Fruit fly (Drosophila melanogaster) whole organism, embryonic: ENCODE results near the gene Swip-1.

Experiments used
- BEAF-32 ChIP-seq: fragments of 200-800 bp; sonication (Bioruptor generic); optimal IDR thresholded peaks from 3 replicates; lab custom pipeline; 2017; ENCODE audit warnings: missing biosample characterization, missing genetic modification characterization, mild to moderate bottlenecking, moderate library complexity, missing genetic modification reagents
- Blimp-1 ChIP-seq: fragments of 200-800 bp; sonication (Bioruptor generic); optimal IDR thresholded peaks from 3 replicates; lab custom pipeline; 2018; ENCODE audit warnings: missing biosample characterization, missing genetic modification characterization, mild to moderate bottlenecking, moderate library complexity, missing genetic modification reagents
- CG10431 ChIP-seq: fragments of 200-800 bp; sonication (Bioruptor generic); optimal IDR thresholded peaks from 3 replicates; lab custom pipeline; 2018; ENCODE audit warnings: missing biosample characterization, mild to moderate bottlenecking, missing genetic modification characterization
- CG10654 ChIP-seq: fragments of 200-800 bp; sonication (Bioruptor generic); optimal IDR thresholded peaks from 2 replicates; lab custom pipeline; 2016; ENCODE audit warnings: missing biosample characterization, missing genetic modification characterization
- CG11695 ChIP-seq: fragments of 200-800 bp; sonication (Bioruptor generic); IDR thresholded peaks from 3 replicates; pipeline ENCODE4 v1.3.6; 2022; ENCODE audit warnings: missing biosample characterization, missing genetic modification characterization
- CG12391 ChIP-seq: fragments of 200-800 bp; sonication (Bioruptor generic); optimal IDR thresholded peaks from 3 replicates; lab custom pipeline; 2018; ENCODE audit warnings: missing biosample characterization, mild to moderate bottlenecking, missing genetic modification characterization, moderate library complexity
- CG14710 ChIP-seq: fragments of 200-800 bp; sonication (Bioruptor generic); optimal IDR thresholded peaks from 3 replicates; lab custom pipeline; 2019; ENCODE audit warnings: missing biosample characterization, mild to moderate bottlenecking, missing genetic modification characterization, moderate library complexity
- CG15269 ChIP-seq: fragments of 200-800 bp; sonication (Bioruptor generic); optimal IDR thresholded peaks from 2 replicates; lab custom pipeline; 2018; ENCODE audit warnings: missing biosample characterization, mild to moderate bottlenecking, missing genetic modification characterization, moderate library complexity
- CG16815 ChIP-seq: fragments of 200-800 bp; sonication (Bioruptor generic); optimal IDR thresholded peaks from 3 replicates; lab custom pipeline; 2017; ENCODE audit warnings: missing biosample characterization, mild to moderate bottlenecking, missing genetic modification characterization
- CG18262 ChIP-seq: fragments of 200-800 bp; optimal IDR thresholded peaks from 3 replicates; lab custom pipeline; 2019; ENCODE audit warnings: missing biosample characterization, mild to moderate bottlenecking, missing genetic modification characterization, moderate library complexity
- CG30020 ChIP-seq: fragments of 200-800 bp; optimal IDR thresholded peaks from 2 replicates; lab custom pipeline; 2019; ENCODE audit warnings: missing biosample characterization, mild to moderate bottlenecking, missing genetic modification characterization, moderate library complexity
- CG31365 ChIP-seq: fragments of 200-800 bp; sonication (Bioruptor generic); optimal IDR thresholded peaks from 2 replicates; lab custom pipeline; 2018; ENCODE audit warnings: missing biosample characterization, mild to moderate bottlenecking, missing genetic modification characterization
- CG31441 ChIP-seq: fragments of 200-800 bp; sonication (Bioruptor generic); IDR thresholded peaks from 2 replicates; pipeline ENCODE4 v1.3.6; 2022; ENCODE audit warnings: missing biosample characterization, missing genetic modification characterization
- CG32772 ChIP-seq: fragments of 200-800 bp; sonication (Bioruptor generic); IDR thresholded peaks from 2 replicates; pipeline ENCODE4 v1.3.6; 2022; ENCODE audit warnings: missing biosample characterization, missing genetic modification characterization
- CG4282 ChIP-seq: fragments of 200-800 bp; sonication (Bioruptor generic); optimal IDR thresholded peaks from 2 replicates; lab custom pipeline; 2016; ENCODE audit warnings: missing biosample characterization, missing genetic modification characterization
- CG5180 ChIP-seq: fragments of 200-800 bp; sonication (Bioruptor generic); optimal IDR thresholded peaks from 3 replicates; lab custom pipeline; 2017; ENCODE audit warnings: missing biosample characterization, missing genetic modification characterization, mild to moderate bottlenecking, moderate library complexity, missing genetic modification reagents
- CG7372 ChIP-seq: fragments of 200-800 bp; sonication (Bioruptor generic); IDR thresholded peaks from 2 replicates; pipeline ENCODE4 v1.3.6; 2022; ENCODE audit warnings: missing biosample characterization, missing genetic modification characterization
- CG7556 ChIP-seq: fragments of 200-800 bp; sonication (Bioruptor generic); optimal IDR thresholded peaks from 2 replicates; lab custom pipeline; 2017; ENCODE audit warnings: missing biosample characterization, mild to moderate bottlenecking, missing genetic modification characterization
- CG7839 ChIP-seq: fragments of 200-800 bp; sonication (Bioruptor generic); optimal IDR thresholded peaks from 3 replicates; lab custom pipeline; 2018; ENCODE audit warnings: missing biosample characterization, mild to moderate bottlenecking, missing genetic modification characterization, moderate library complexity
- Chrac-16 ChIP-seq: fragments of 200-800 bp; sonication (Bioruptor generic); optimal IDR thresholded peaks from 3 replicates; lab custom pipeline; 2016; ENCODE audit warnings: missing biosample characterization, missing genetic modification characterization
- CoRest ChIP-seq: fragments of 200-800 bp; sonication (Bioruptor generic); optimal IDR thresholded peaks from 3 replicates; lab custom pipeline; 2018; ENCODE audit warnings: missing biosample characterization, mild to moderate bottlenecking, missing genetic modification characterization, moderate library complexity
- Doc3 ChIP-seq: fragments of 200-800 bp; sonication (Bioruptor generic); IDR thresholded peaks from 3 replicates; pipeline ENCODE4 v1.3.6; 2022; ENCODE audit warnings: missing biosample characterization, missing genetic modification characterization; ENCODE audit not compliant: partially characterized antibody
- Ets97D ChIP-seq: fragments of 200-800 bp; sonication (Bioruptor generic); optimal IDR thresholded peaks from 3 replicates; lab custom pipeline; 2016; ENCODE audit warnings: missing biosample characterization, missing genetic modification characterization
- Fer3 ChIP-seq: fragments of 200-800 bp; sonication (Bioruptor generic); optimal IDR thresholded peaks from 2 replicates; lab custom pipeline; 2018; ENCODE audit warnings: missing biosample characterization, mild to moderate bottlenecking, missing genetic modification characterization, moderate library complexity
- GATAe ChIP-seq: fragments of 200-800 bp; sonication (Bioruptor generic); conservative IDR thresholded peaks from 2 replicates; pipeline ENCODE4 v1.3.6; 2022; ENCODE audit warnings: missing biosample characterization, missing genetic modification characterization
- Kr ChIP-seq: fragments of 200-800 bp; sonication (Bioruptor generic); optimal IDR thresholded peaks from 2 replicates; lab custom pipeline; 2017; ENCODE audit warnings: missing biosample characterization, mild to moderate bottlenecking, missing genetic modification characterization
- Max ChIP-seq: fragments of 200-800 bp; sonication (Bioruptor generic); optimal IDR thresholded peaks from 2 replicates; lab custom pipeline; 2016; ENCODE audit warnings: missing biosample characterization, mild to moderate bottlenecking, missing genetic modification characterization
- Oli ChIP-seq: fragments of 200-800 bp; sonication (Bioruptor generic); optimal IDR thresholded peaks from 2 replicates; lab custom pipeline; 2018; ENCODE audit warnings: missing biosample characterization, mild to moderate bottlenecking, missing genetic modification characterization, moderate library complexity
- Pdp1 ChIP-seq, 2 experiments: fragments of 200-800 bp; sonication (Bioruptor generic); optimal IDR thresholded peaks; 3 replicates each; lab custom pipeline; 2016; ENCODE audit warnings: missing biosample characterization in 2 of 2, missing genetic modification characterization in 2 of 2, mild to moderate bottlenecking in 1 of 2, moderate library complexity in 1 of 2
- Ptx1 ChIP-seq: fragments of 200-800 bp; sonication (Bioruptor generic); IDR thresholded peaks from 2 replicates; pipeline ENCODE4 v1.3.6; 2022; ENCODE audit warnings: missing biosample characterization, missing genetic modification characterization
- Xbp1 ChIP-seq: fragments of 200-800 bp; sonication (Bioruptor generic); optimal IDR thresholded peaks from 3 replicates; lab custom pipeline; 2016; ENCODE audit warnings: missing biosample characterization, mild to moderate bottlenecking, missing genetic modification characterization
- ash1 ChIP-seq: fragments of 200-800 bp; sonication (Bioruptor generic); optimal IDR thresholded peaks from 2 replicates; lab custom pipeline; 2018; ENCODE audit warnings: missing biosample characterization, mild to moderate bottlenecking, missing genetic modification characterization
- btn ChIP-seq: fragments of 200-800 bp; sonication (Bioruptor generic); optimal IDR thresholded peaks from 2 replicates; lab custom pipeline; 2016; ENCODE audit warnings: missing biosample characterization, missing genetic modification characterization
- cad ChIP-seq: fragments of >200 bp; optimal IDR thresholded peaks from 2 replicates; lab custom pipeline; 2017; ENCODE audit warnings: missing biosample characterization, missing genetic modification characterization
- cas ChIP-seq: fragments of 200-800 bp; sonication (Bioruptor generic); IDR thresholded peaks from 2 replicates; pipeline ENCODE4 v1.3.6; 2022; ENCODE audit warnings: missing biosample characterization, missing genetic modification characterization
- crol ChIP-seq: fragments of 200-800 bp; sonication (Bioruptor generic); IDR thresholded peaks from 2 replicates; pipeline ENCODE4 v1.3.6; 2022; ENCODE audit warnings: missing biosample characterization, missing genetic modification characterization
- gcm ChIP-seq: fragments of 200-800 bp; sonication (Bioruptor generic); optimal IDR thresholded peaks from 2 replicates; lab custom pipeline; 2019; ENCODE audit warnings: missing biosample characterization, mild to moderate bottlenecking, missing genetic modification characterization, moderate library complexity
- gro ChIP-seq: fragments of 200-800 bp; sonication (Bioruptor generic); optimal IDR thresholded peaks from 2 replicates; lab custom pipeline; 2016; ENCODE audit warnings: missing biosample characterization, missing genetic modification characterization
- pum ChIP-seq: fragments of 200-800 bp; sonication (Bioruptor generic); optimal IDR thresholded peaks from 2 replicates; lab custom pipeline; 2016; ENCODE audit warnings: missing biosample characterization, missing genetic modification characterization
- salm ChIP-seq: fragments of 200-800 bp; sonication (Bioruptor generic); optimal IDR thresholded peaks from 2 replicates; lab custom pipeline; 2018; ENCODE audit warnings: missing biosample characterization, mild to moderate bottlenecking, missing genetic modification characterization
- sim ChIP-seq: fragments of 200-800 bp; sonication (Bioruptor generic); IDR thresholded peaks from 2 replicates; pipeline ENCODE4 v1.3.6; 2022; ENCODE audit warnings: missing biosample characterization, missing genetic modification characterization
- so ChIP-seq: fragments of 200-800 bp; sonication (Bioruptor generic); IDR thresholded peaks from 3 replicates; pipeline ENCODE4 v1.3.6; 2022; ENCODE audit warnings: missing biosample characterization, missing genetic modification characterization
- sr ChIP-seq: fragments of 200-800 bp; sonication (Bioruptor generic); IDR thresholded peaks from 3 replicates; pipeline ENCODE4 v1.3.6; 2022; ENCODE audit warnings: missing biosample characterization, missing genetic modification characterization
- stwl ChIP-seq: fragments of 200-800 bp; sonication (Bioruptor generic); optimal IDR thresholded peaks from 3 replicates; lab custom pipeline; 2018; ENCODE audit warnings: missing biosample characterization, mild to moderate bottlenecking, missing genetic modification characterization, moderate library complexity
- tup ChIP-seq: fragments of 200-800 bp; sonication (Bioruptor generic); optimal IDR thresholded peaks from 2 replicates; lab custom pipeline; 2016; ENCODE audit warnings: missing biosample characterization, mild to moderate bottlenecking, missing genetic modification characterization, moderate library complexity
- tx ChIP-seq: fragments of 200-800 bp; sonication (Bioruptor generic); optimal IDR thresholded peaks from 2 replicates; lab custom pipeline; 2016; ENCODE audit warnings: missing biosample characterization, missing genetic modification characterization
- vnd ChIP-seq: fragments of 200-800 bp; sonication (Bioruptor generic); IDR thresholded peaks from 3 replicates; pipeline ENCODE4 v1.3.6; 2022; ENCODE audit warnings: missing biosample characterization, missing genetic modification characterization; ENCODE audit not compliant: partially characterized antibody
- wek ChIP-seq: fragments of 200-800 bp; sonication (Bioruptor generic); optimal IDR thresholded peaks from 3 replicates; lab custom pipeline; 2018; ENCODE audit warnings: missing biosample characterization, mild to moderate bottlenecking, missing genetic modification characterization, moderate library complexity
- z ChIP-seq: fragments of 200-800 bp; sonication (Bioruptor generic); IDR thresholded peaks from 3 replicates; pipeline ENCODE4 v1.3.6; 2022; ENCODE audit warnings: missing biosample characterization, missing genetic modification characterization

Swip-1 gene

DNA sequence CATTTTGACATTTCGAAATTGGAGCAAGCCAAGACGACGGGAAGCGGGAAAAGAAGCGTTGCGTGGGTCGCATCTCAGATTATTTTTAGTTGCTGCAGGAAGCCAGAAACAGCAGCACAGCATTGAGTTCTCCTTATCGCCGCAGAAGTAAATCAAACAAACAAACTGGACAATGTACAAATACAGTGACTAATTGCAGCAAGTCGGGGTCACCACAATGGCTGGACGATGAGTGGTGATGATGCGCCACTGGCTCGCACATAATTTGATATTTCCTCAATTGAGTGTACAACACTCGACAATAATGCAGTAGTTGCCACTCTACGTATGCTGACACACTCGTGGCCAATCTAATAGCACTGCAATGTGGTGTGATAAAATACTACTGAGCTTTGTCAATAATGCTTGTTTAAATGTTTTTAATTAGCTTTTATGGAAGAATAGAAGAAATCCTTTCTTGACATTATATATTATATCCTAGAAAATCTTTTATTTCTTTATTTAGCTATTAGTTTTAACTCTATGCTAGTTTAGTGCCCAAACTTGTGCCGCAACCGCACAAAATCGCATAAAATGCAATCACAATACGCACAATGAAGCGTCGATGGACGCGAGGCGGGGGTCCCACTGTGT is 5.0 kb downstream of the Swip-1 start (continued):
- 0 out of 3 replicates have a peak, but pooled peaks have one; percentile 33 for TF ChIP-seq CG11695 (GFP tag; lab: Robert Waterston, UW)
- TF ChIP-seq BEAF-32: no peak
- no peak for TF ChIP-seq tup (GFP tag; lab: Kevin White, UChicago)
- TF ChIP-seq CG10654 (GFP tag; lab: Kevin White, UChicago): no peak
- TF ChIP-seq ash1: no peak
- TF ChIP-seq Chrac-16 (GFP tag; lab: Kevin White, UChicago): no peak
- TF ChIP-seq CG30020 (tag; lab: Kevin White, UChicago): no peak
- no peak for TF ChIP-seq pum (GFP tag; lab: Kevin White, UChicago)
- TF ChIP-seq CG14710: peak; percentile 22
- TF ChIP-seq CG12391: peak; percentile 35
- TF ChIP-seq CG7556: peak; percentile 19
- peak; percentile 39 for TF ChIP-seq Oli (tag; lab: Kevin White, UChicago)
- TF ChIP-seq Pdp1 (GFP tag; optimal IDR thresholded peaks at IDR 0.05; lab: Kevin White, UChicago): no peak
- peak; percentile 16 for TF ChIP-seq CoRest
- TF ChIP-seq Ets97D (GFP tag; lab: Kevin White, UChicago): no peak
- TF ChIP-seq stwl: no peak
- no peak for TF ChIP-seq GATAe (GFP tag; lab: Robert Waterston, UW)
- 0 out of 2 replicates have a peak, but pooled peaks have one; percentile 8 for TF ChIP-seq Ptx1
- peak; percentile 33; the same call in 1 of the 3 replicates for TF ChIP-seq z (GFP tag; lab: Robert Waterston, UW)
- no peak for TF ChIP-seq Max
- peak; percentile 28 for TF ChIP-seq CG15269
- no peak for TF ChIP-seq so (GFP tag; lab: Robert Waterston, UW)
- peak; percentile 54 for TF ChIP-seq Blimp-1
- TF ChIP-seq cas (GFP tag; lab: Robert Waterston, UW): no peak
- TF ChIP-seq crol: 0 out of 2 replicates have a peak, but pooled peaks have one; percentile 9
- no peak for TF ChIP-seq CG31365 (tag; lab: Kevin White, UChicago)
- TF ChIP-seq Xbp1 (GFP tag; lab: Kevin White, UChicago): peak; percentile 20
- TF ChIP-seq CG18262 (tag; lab: Kevin White, UChicago): peak; percentile 60
- TF ChIP-seq CG16815 (GFP tag; lab: Kevin White, UChicago): peak; percentile 0
- TF ChIP-seq Kr (GFP tag; lab: Kevin White, UChicago): no peak
- no peak for TF ChIP-seq CG32772 (GFP tag; lab: Robert Waterston, UW)
- no peak for TF ChIP-seq vnd (GFP tag; lab: Robert Waterston, UW)
- no peak for TF ChIP-seq CG4282 (GFP tag; lab: Kevin White, UChicago)
- no peak for TF ChIP-seq tx (GFP tag; lab: Kevin White, UChicago)
- no peak for TF ChIP-seq CG5180 (GFP tag; lab: Kevin White, UChicago)
- no peak for TF ChIP-seq salm (tag; lab: Kevin White, UChicago)
- peak; percentile 36; the same call in 1 of the 3 replicates for TF ChIP-seq sr
- TF ChIP-seq CG31441 (GFP tag; lab: Robert Waterston, UW): peak; percentile 51; the same call in 1 of the 2 replicates
- peak; percentile 55 for TF ChIP-seq CG10431 (GFP tag; lab: Kevin White, UChicago)
- no peak; the same call in 1 of the 2 replicates for TF ChIP-seq CG7372 (GFP tag; lab: Robert Waterston, UW)
- TF ChIP-seq Doc3: no peak
- TF ChIP-seq wek (GFP tag; lab: Kevin White, UChicago): no peak
- no peak for TF ChIP-seq btn (GFP tag; lab: Kevin White, UChicago)
- TF ChIP-seq cad (GFP tag; lab: Kevin White, UChicago): no peak
- peak; percentile 40 for TF ChIP-seq CG7839 (tag; lab: Kevin White, UChicago)
- TF ChIP-seq gro (GFP tag; lab: Kevin White, UChicago): no peak
- peak; percentile 43 for TF ChIP-seq gcm (GFP tag; lab: Kevin White, UChicago)
- no peak for TF ChIP-seq Fer3 (tag; lab: Kevin White, UChicago)
- 0 out of 2 replicates have a peak, but pooled peaks have one; percentile 40 for TF ChIP-seq sim
